Worm (Caenorhabditis elegans) whole organism, L4/young adult: ENCODE measurements around the gene fbxa-90.
"Not testable (repeated sequence)": the region's sequence is repeated elsewhere in the genome, so short reads cannot be mapped to it uniquely, and the experiment has no call there.

ENCODE experiments used
- dao-5 ChIP-seq: sonication (generic microtip); optimal IDR thresholded peaks from 2 replicates; lab custom pipeline; 2016; ENCODE audit warnings: missing genotype, missing genetic modification characterization, moderate library complexity, missing compliant biosample characterization
- him-1 ChIP-seq: sonication (generic microtip); optimal IDR thresholded peaks from 2 replicates; lab custom pipeline; 2016; ENCODE audit warnings: missing genotype, missing genetic modification reagents, missing genetic modification characterization, missing compliant biosample characterization

ce11 chrV:16938731-16939130 lies 27.9 kb upstream of the fbxa-90 start, which contains the start of gene fbxa-148:
- TF ChIP-seq him-1; dao-5 (tag; lab: Kevin White, UChicago): not testable (repeated sequence)
